Fruit fly (Drosophila melanogaster): ENCODE results near the gene Sod1.

The Sod1 gene

dm6 chr3L:11091943-11092609, 21.5 kb downstream of the Sod1 start (continued):
- TF ChIP-seq gt (GFP tag; IDR thresholded peaks at IDR 0.05) (no peak), Eip74EF (GFP tag; optimal IDR thresholded peaks at IDR 0.05) (no peak), pum (GFP tag; optimal IDR thresholded peaks at IDR 0.05) (peak; percentile 61), grau (tag; optimal IDR thresholded peaks at IDR 0.05) (peak; percentile 79), disco-r (GFP tag; optimal IDR thresholded peaks at IDR 0.05) (peak; percentile 18), Adf1 (GFP tag; IDR thresholded peaks at IDR 0.05) (no peak), otp (GFP tag; IDR thresholded peaks at IDR 0.05) (no peak; the same call in 2 of the 3 replicates), CG1647 (GFP tag; optimal IDR thresholded peaks at IDR 0.05) (peak; percentile 67), Tbp (GFP tag; optimal IDR thresholded peaks at IDR 0.05) (no peak), wdn (GFP tag; IDR thresholded peaks at IDR 0.05) (no peak), CG7786 (GFP tag; optimal IDR thresholded peaks at IDR 0.05) (peak; percentile 31), Camta (GFP tag; optimal IDR thresholded peaks at IDR 0.05) (peak; percentile 38), Spps (tag; optimal IDR thresholded peaks at IDR 0.05) (no peak), Hsf (GFP tag; optimal IDR thresholded peaks at IDR 0.05) (peak; percentile 57), Elba2 (GFP tag; optimal IDR thresholded peaks at IDR 0.05) (peak; percentile 27), row (GFP tag; IDR thresholded peaks at IDR 0.05) (no peak; the same call in 1 of the 3 replicates), fd96Cb (tag; optimal IDR thresholded peaks at IDR 0.05) (no peak), ato (GFP tag; IDR thresholded peaks at IDR 0.05; ENCODE audit: partially characterized antibody) (0 out of 2 replicates have a peak, but pooled peaks have one; percentile 25), Xbp1 (GFP tag; optimal IDR thresholded peaks at IDR 0.05) (peak; percentile 51), Optix (GFP tag; IDR thresholded peaks at IDR 0.05) (no peak), CG18011 (GFP tag; optimal IDR thresholded peaks at IDR 0.05) (no peak), tap (tag; optimal IDR thresholded peaks at IDR 0.05) (no peak), CG10565 (GFP tag; optimal IDR thresholded peaks at IDR 0.05) (no peak), az2 (GFP tag; optimal IDR thresholded peaks at IDR 0.05) (peak; percentile 27), Dip3 (GFP tag; optimal IDR thresholded peaks at IDR 0.05) (peak; percentile 48), ab (GFP tag; optimal IDR thresholded peaks at IDR 0.05) (no peak), Hr51 (GFP tag; optimal IDR thresholded peaks at IDR 0.05) (peak in 1 of 2 experiments; percentile 66), Hand (GFP tag; optimal IDR thresholded peaks at IDR 0.05) (peak; percentile 30), CHES-1-like (GFP tag; optimal IDR thresholded peaks at IDR 0.05) (peak; percentile 63), CG12391 (tag; optimal IDR thresholded peaks at IDR 0.05) (peak; percentile 34), CG9817 (tag; optimal IDR thresholded peaks at IDR 0.05) (peak; percentile 10), grn (GFP tag; optimal IDR thresholded peaks at IDR 0.05) (no peak), dpn (GFP tag; optimal IDR thresholded peaks at IDR 0.05) (peak; percentile 68 to 74), CG30431 (GFP tag; optimal IDR thresholded peaks at IDR 0.05) (no peak), CG9727 (GFP tag; optimal IDR thresholded peaks at IDR 0.05) (peak; percentile 47), tio (GFP tag; optimal IDR thresholded peaks at IDR 0.05) (no peak), Aef1 (GFP tag; IDR thresholded peaks at IDR 0.05) (no peak; the same call in 2 of the 3 replicates), bsh (GFP tag; optimal IDR thresholded peaks at IDR 0.05) (peak in 1 of 2 experiments; percentile 34), Ada2b (GFP tag; IDR thresholded peaks at IDR 0.05) (no peak), bab2 (GFP tag; optimal IDR thresholded peaks at IDR 0.05) (peak; percentile 4), CG1233 (GFP tag; optimal IDR thresholded peaks at IDR 0.05) (peak; percentile 12), CG9797 (GFP tag; optimal IDR thresholded peaks at IDR 0.05) (no peak), Nf-YB (GFP tag; optimal IDR thresholded peaks at IDR 0.05) (peak; percentile 3), ac (GFP tag; optimal IDR thresholded peaks at IDR 0.05) (no peak), CG3163 (GFP tag; optimal IDR thresholded peaks at IDR 0.05) (peak; percentile 43), Usf (GFP tag; optimal IDR thresholded peaks at IDR 0.05) (no peak), CG12659 (GFP tag; optimal IDR thresholded peaks at IDR 0.05) (peak; percentile 61), Dip2 (GFP tag; IDR thresholded peaks at IDR 0.05) (no peak), CG16779 (GFP tag; IDR thresholded peaks at IDR 0.05) (peak; percentile 68; the same call in 1 of the 2 replicates), CG4707 (GFP tag; optimal IDR thresholded peaks at IDR 0.05) (no peak)

Measured in whole organism, embryonic.